Worm (Caenorhabditis elegans) whole organism, late embryonic: Measurements from ENCODE around the gene dhs-18.

Source experiments
- F13H6.1 ChIP-seq: sonication (generic microtip); optimal IDR thresholded peaks from 2 replicates; lab custom pipeline; 2016; ENCODE audit warnings: missing genetic modification characterization, missing compliant biosample characterization
- ama-1 ChIP-seq: fragments of 150-350 bp; optimal IDR thresholded peaks from 2 replicates; lab custom pipeline; 2014
- ceh-34 ChIP-seq: sonication (generic microtip); optimal IDR thresholded peaks from 2 replicates; lab custom pipeline; 2016; ENCODE audit warnings: mild to moderate bottlenecking, missing genetic modification characterization, missing compliant biosample characterization
- eyg-1 ChIP-seq: sonication (generic microtip); optimal IDR thresholded peaks from 2 replicates; lab custom pipeline; 2016; ENCODE audit warnings: missing genotype, missing genetic modification characterization, missing compliant biosample characterization
- fax-1 ChIP-seq: sonication (generic microtip); optimal IDR thresholded peaks from 2 replicates; lab custom pipeline; 2016; ENCODE audit warnings: missing genotype, missing genetic modification characterization, missing compliant biosample characterization
- hlh-15 ChIP-seq: sonication (generic microtip); optimal IDR thresholded peaks from 2 replicates; lab custom pipeline; 2016; ENCODE audit warnings: missing genetic modification characterization, missing compliant biosample characterization
- lin-11 ChIP-seq: fragments of 200-800 bp; sonication (Bioruptor generic); optimal IDR thresholded peaks from 2 replicates; lab custom pipeline; 2018; ENCODE audit warnings: mild to moderate bottlenecking, missing genetic modification characterization, missing compliant biosample characterization
- nhr-11 ChIP-seq: fragments of 150-350 bp; optimal IDR thresholded peaks from 2 replicates; lab custom pipeline; 2014; ENCODE audit warnings: missing biosample characterization, missing genetic modification characterization
- nhr-232 ChIP-seq: sonication (generic microtip); optimal IDR thresholded peaks from 2 replicates; lab custom pipeline; 2016; ENCODE audit warnings: missing genetic modification characterization, missing compliant biosample characterization
- npax-4 ChIP-seq: sonication (generic microtip); optimal IDR thresholded peaks from 2 replicates; lab custom pipeline; 2016; ENCODE audit warnings: missing genetic modification characterization, missing compliant biosample characterization
- ref-2 ChIP-seq: sonication (generic microtip); optimal IDR thresholded peaks from 2 replicates; lab custom pipeline; 2016; ENCODE audit warnings: missing genetic modification characterization, missing compliant biosample characterization
- sdc-2 ChIP-seq: sonication (generic microtip); optimal IDR thresholded peaks from 2 replicates; lab custom pipeline; 2016; ENCODE audit warnings: missing genotype, missing genetic modification characterization, missing compliant biosample characterization
- sox-4 ChIP-seq: sonication (generic microtip); optimal IDR thresholded peaks from 2 replicates; lab custom pipeline; 2017; ENCODE audit warnings: mild to moderate bottlenecking, missing genetic modification characterization, inconsistent platforms, missing compliant biosample characterization
- ttx-3 ChIP-seq: sonication (generic microtip); optimal IDR thresholded peaks from 2 replicates; lab custom pipeline; 2016; ENCODE audit warnings: missing genetic modification reagents, missing genetic modification characterization, missing compliant biosample characterization

DNA sequence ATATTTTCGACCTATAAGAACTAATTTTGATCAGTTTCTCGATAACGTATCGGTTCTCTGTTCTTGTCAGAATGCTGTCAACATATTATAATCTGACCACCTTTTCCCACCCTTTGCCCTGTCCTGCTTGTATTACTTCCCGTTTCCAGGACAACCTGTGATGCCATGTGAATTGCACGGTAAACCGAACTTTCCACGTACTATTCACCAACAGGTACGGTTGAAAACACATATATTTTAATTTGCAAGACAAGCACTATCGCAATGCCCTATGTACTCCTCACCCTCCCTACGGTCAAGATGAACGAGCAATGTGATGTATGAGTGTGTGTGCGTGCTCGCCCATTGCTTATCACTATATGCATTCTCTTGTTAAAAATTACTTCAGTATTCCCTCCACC, 37.5 kb downstream of the dhs-18 start:
- TF ChIP-seq sdc-2 (tag; lab: Kevin White, UChicago) = no peak
- no peak for TF ChIP-seq ref-2 (tag; lab: Kevin White, UChicago)
- no peak for TF ChIP-seq nhr-11
- no peak for TF ChIP-seq ttx-3 (tag; lab: Kevin White, UChicago)
- no peak for TF ChIP-seq ama-1
- TF ChIP-seq fax-1 = no peak
- TF ChIP-seq ceh-34 = no peak
- no peak for TF ChIP-seq lin-11 (tag; lab: Kevin White, UChicago)
- TF ChIP-seq nhr-232 = no peak
- no peak for TF ChIP-seq npax-4 (tag; lab: Kevin White, UChicago)
- TF ChIP-seq hlh-15 (tag; lab: Kevin White, UChicago) = no peak
- no peak for TF ChIP-seq sox-4 (tag; lab: Kevin White, UChicago)
- no peak for TF ChIP-seq F13H6.1 (tag; lab: Kevin White, UChicago)
- no peak for TF ChIP-seq eyg-1 (tag; lab: Kevin White, UChicago)
